4 worm cellular contexts compared by ENCODE assay signal in genomic region chrX:9735479-9735878, ce11.
TF ChIP-seq lines count a peak whose summit lies in the region.

No protein-coding gene starts in this region.

TF ChIP-seq in whole organism, L1 larva, 84 proteins besides CTCF, POLR2A, EP300 and RAD21:
- TF ChIP-seq nhr-76 (tag; optimal IDR thresholded peaks at IDR 0.05; lab: Kevin White, UChicago): no peak
- TF ChIP-seq nhr-71 (tag; optimal IDR thresholded peaks at IDR 0.05; lab: Kevin White, UChicago): peak; percentile 17
- TF ChIP-seq dsc-1 (tag; optimal IDR thresholded peaks at IDR 0.05; lab: Kevin White, UChicago): peak; percentile 77
- peak; percentile 45 for TF ChIP-seq rnt-1 (tag; optimal IDR thresholded peaks at IDR 0.05; lab: Kevin White, UChicago)
- no peak for TF ChIP-seq efl-1 (optimal IDR thresholded peaks at IDR 0.05; lab: Kevin White, UChicago)
- peak in 1 of 2 experiments; percentile 79 for TF ChIP-seq efl-1 (GFP tag; optimal IDR thresholded peaks at IDR 0.05 in 1 of 2; lab: Kevin White, UChicago)

TF ChIP-seq in whole organism, L4 larva, 104 proteins besides CTCF, POLR2A, EP300 and RAD21:
- TF ChIP-seq aha-1 (tag; lab: Kevin White, UChicago): peak; percentile 72
- no peak for TF ChIP-seq mdl-1 (tag; optimal IDR thresholded peaks at IDR 0.05; lab: Kevin White, UChicago)

TF ChIP-seq in whole organism, late embryonic, 69 proteins besides CTCF, POLR2A, EP300 and RAD21:
- no peak for TF ChIP-seq pros-1 (tag; optimal IDR thresholded peaks at IDR 0.05; lab: Kevin White, UChicago)
- peak; percentile 66 for TF ChIP-seq unc-55 (GFP tag; optimal IDR thresholded peaks at IDR 0.05; lab: Kevin White, UChicago)
- peak; percentile 4 for TF ChIP-seq ceh-34 (tag; optimal IDR thresholded peaks at IDR 0.05; lab: Kevin White, UChicago)
- TF ChIP-seq ceh-14 (tag; optimal IDR thresholded peaks at IDR 0.05; lab: Kevin White, UChicago): no peak

TF ChIP-seq in whole organism, mixed stage, embryonic, 35 proteins besides CTCF, POLR2A, EP300 and RAD21:
- TF ChIP-seq unc-120 (tag; optimal IDR thresholded peaks at IDR 0.05; lab: Kevin White, UChicago; ENCODE audit: poor library complexity, severe bottlenecking) (peak; percentile 82), unc-62 (GFP tag; optimal IDR thresholded peaks at IDR 0.05; lab: Kevin White, UChicago) (peak; percentile 5), hlh-1 (tag; optimal IDR thresholded peaks at IDR 0.05; lab: Kevin White, UChicago) (peak; percentile 98), nhr-237 (tag; optimal IDR thresholded peaks at IDR 0.05; lab: Kevin White, UChicago) (no peak)
TF ChIP-seq in whole organism, mixed stage, embryonic: peak in this region for 3.

Comparison
In these comparisons a context has a peak if more than half of its experiments do, and no peak if none do; other contexts are left out.
1. Of the 29 proteins assayed by ChIP-seq in both whole organism, L4 larva and whole organism, L1 larva: peak only in whole organism, L4 larva: aha-1; only in whole organism, L1 larva: none; in both: none; in neither: 28.